Worm (Caenorhabditis elegans): ENCODE measurements around the gene best-5.

Gene best-5

DNA sequence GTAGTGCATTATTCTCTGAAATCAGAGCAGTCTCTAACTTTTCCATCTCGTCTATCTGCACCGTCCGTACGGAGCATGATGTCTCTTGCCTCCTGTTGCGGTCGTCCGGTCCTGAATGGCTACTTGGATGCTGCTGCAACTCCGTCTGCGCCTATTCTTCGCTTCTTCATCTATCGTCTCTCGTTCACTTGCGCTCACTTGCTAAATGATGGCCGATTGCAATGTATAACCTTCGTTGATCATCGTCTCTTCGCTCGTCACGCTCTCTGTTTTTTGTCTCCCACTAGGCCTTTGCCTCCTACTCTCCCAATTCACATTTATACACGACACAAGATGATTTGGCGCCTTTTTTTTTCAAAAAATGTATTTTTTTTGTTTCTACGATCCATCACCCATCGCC is 7.3 kb upstream of the best-5 start (continued):
- TF ChIP-seq grh-1 (GFP tag; IDR thresholded peaks at IDR 0.05) (no peak), unc-86 (tag; optimal IDR thresholded peaks at IDR 0.05) (peak; percentile 17), unc-30 (tag; optimal IDR thresholded peaks at IDR 0.05) (no peak), hpl-2 (GFP tag; optimal IDR thresholded peaks at IDR 0.05) (no peak), mdl-1 (tag; optimal IDR thresholded peaks at IDR 0.05) (peak in 1 of 2 experiments; percentile 63), blmp-1 (tag; optimal IDR thresholded peaks at IDR 0.05) (peak; percentile 49), hlh-4 (tag; optimal IDR thresholded peaks at IDR 0.05) (no peak), egl-27 (tag; optimal IDR thresholded peaks at IDR 0.05) (no peak), nhr-84 (tag; optimal IDR thresholded peaks at IDR 0.05) (no peak), pqm-1 (tag; optimal IDR thresholded peaks at IDR 0.05) (no peak), lin-39 (tag; optimal IDR thresholded peaks at IDR 0.05) (no peak), nhr-47 (tag; optimal IDR thresholded peaks at IDR 0.05) (peak; percentile 59), fos-1 (tag; optimal IDR thresholded peaks at IDR 0.05) (peak; percentile 40), dpl-1 (GFP tag; optimal IDR thresholded peaks at IDR 0.05) (peak; percentile 31 to 56 (median 39)), lin-13 (GFP tag; optimal IDR thresholded peaks at IDR 0.05) (no peak), alr-1 (tag; optimal IDR thresholded peaks at IDR 0.05; ENCODE audit: borderline replicate concordance) (no peak), unc-98 (GFP tag; IDR thresholded peaks at IDR 0.05) (no peak), jun-1 (tag; optimal IDR thresholded peaks at IDR 0.05) (no peak), ceh-8 (GFP tag; optimal IDR thresholded peaks at IDR 0.05) (no peak), skn-1 (tag; optimal IDR thresholded peaks at IDR 0.05) (no peak), elt-2 (tag; optimal IDR thresholded peaks at IDR 0.05) (no peak), C34B4.2 (tag; optimal IDR thresholded peaks at IDR 0.05) (no peak), ceh-63 (GFP tag; optimal IDR thresholded peaks at IDR 0.05) (no peak), rnt-1 (tag; optimal IDR thresholded peaks at IDR 0.05) (peak; percentile 77), pag-3 (tag; optimal IDR thresholded peaks at IDR 0.05; ENCODE audit: borderline replicate concordance, insufficient read depth) (no peak), vab-15 (tag; optimal IDR thresholded peaks at IDR 0.05) (no peak), nhr-11 (tag; optimal IDR thresholded peaks at IDR 0.05) (no peak), sox-4 (tag; optimal IDR thresholded peaks at IDR 0.05) (peak; percentile 14), xbp-1 (tag; optimal IDR thresholded peaks at IDR 0.05) (peak; percentile 50), nhr-12 (tag; optimal IDR thresholded peaks at IDR 0.05) (no peak), nhr-20 (tag; optimal IDR thresholded peaks at IDR 0.05) (peak; percentile 60), fkh-10 (GFP tag; optimal IDR thresholded peaks at IDR 0.05) (peak; percentile 29), nhr-76 (tag; optimal IDR thresholded peaks at IDR 0.05) (no peak), nhr-19 (GFP tag; conservative IDR thresholded peaks at IDR 0.05) (no peak), zag-1 (tag; optimal IDR thresholded peaks at IDR 0.05) (no peak), nhr-77 (tag; optimal IDR thresholded peaks at IDR 0.05) (peak; percentile 11), ztf-4 (tag; optimal IDR thresholded peaks at IDR 0.05) (peak; percentile 38), lin-35 (GFP tag; optimal IDR thresholded peaks at IDR 0.05) (peak; percentile 26 to 61), aly-2 (tag; optimal IDR thresholded peaks at IDR 0.05) (no peak), isw-1 (GFP tag; IDR thresholded peaks at IDR 0.05) (no peak), nhr-90 (tag; optimal IDR thresholded peaks at IDR 0.05; ENCODE audit: poor library complexity) (peak; percentile 0), ces-1 (GFP tag; optimal IDR thresholded peaks at IDR 0.05) (no peak), C16A3.4 (tag; optimal IDR thresholded peaks at IDR 0.05) (peak; percentile 48), irx-1 (tag; optimal IDR thresholded peaks at IDR 0.05) (no peak), hlh-17 (GFP tag; optimal IDR thresholded peaks at IDR 0.05; ENCODE audit: borderline replicate concordance) (no peak), ets-5 (GFP tag; IDR thresholded peaks at IDR 0.05) (no peak), dsc-1 (tag; optimal IDR thresholded peaks at IDR 0.05) (peak; percentile 42), F16B12.6 (tag; optimal IDR thresholded peaks at IDR 0.05) (no peak), swsn-7 (tag; optimal IDR thresholded peaks at IDR 0.05) (peak; percentile 68)

Measured in whole organism, L1 larva.